Worm (Caenorhabditis elegans): Measurements from ENCODE around the gene fbxa-76.
"Not testable (repeated sequence)": the region's sequence is repeated elsewhere in the genome, so short reads cannot be mapped to it uniquely, and the experiment has no call there.

The fbxa-76 gene

DNA sequence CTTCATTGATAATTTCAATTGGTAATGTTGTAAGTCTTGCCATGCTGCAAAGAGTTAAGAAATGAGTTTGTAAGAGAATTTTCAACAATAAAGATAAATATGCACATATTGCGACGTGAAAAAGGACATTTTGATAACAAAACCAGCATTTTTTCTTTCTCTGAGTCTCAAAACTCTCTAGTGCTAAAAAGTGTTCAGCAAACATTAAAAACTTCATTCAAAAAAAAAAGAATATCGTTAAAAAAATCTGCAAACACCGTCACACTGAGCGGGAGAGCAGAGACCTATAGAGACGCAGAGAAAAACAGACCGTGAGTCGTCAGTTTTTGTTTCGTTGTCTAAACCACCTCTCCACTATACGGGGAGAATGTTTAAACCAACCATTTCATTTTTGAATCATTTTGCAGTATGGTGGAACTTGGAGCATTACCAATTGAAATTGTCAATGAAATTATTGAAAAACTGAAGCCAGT lies at the start of gene fbxa-76, which contains the start of gene fbxa-77:
Gene fbxa-76 (minus strand): TSS at position 51 of the 473 bp plus-strand sequence.
Gene fbxa-77 (plus strand): TSS at position 365 of the 473 bp plus-strand sequence.
- TF ChIP-seq unc-62 (GFP tag; optimal IDR thresholded peaks at IDR 0.05) = no peak

DNA sequence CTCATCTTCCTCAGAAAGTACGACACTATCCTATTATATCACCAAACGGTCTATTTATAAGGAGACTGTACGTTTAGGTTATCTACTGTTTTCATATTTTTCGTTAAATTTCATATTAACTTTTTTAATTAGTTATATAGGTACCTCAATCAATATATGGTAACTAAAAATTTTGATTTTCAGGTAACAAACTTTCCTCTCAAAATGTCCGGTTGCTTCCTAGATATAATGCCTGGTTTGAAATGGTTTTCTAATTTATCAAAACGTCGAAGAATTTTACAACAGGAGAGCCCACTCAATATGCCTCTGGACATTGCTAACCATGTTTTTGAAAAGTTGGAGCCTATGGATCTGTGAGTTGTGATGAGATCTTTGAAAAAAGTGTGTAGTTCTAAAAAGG lies 48.6 kb upstream of the fbxa-76 start, which contains the start of gene fbxa-28:
Gene fbxa-28 (plus strand): TSS at position 301 of the 400 bp plus-strand sequence.
- no peak for TF ChIP-seq unc-62 (GFP tag; optimal IDR thresholded peaks at IDR 0.05)

ce11 chrIII:1295149-1295716 lies 46.3 kb upstream of the fbxa-76 start, which contains the start of gene fbxa-35:
fbxa-35 (plus strand) TSS chrIII:1295666.
- TF ChIP-seq unc-62 (GFP tag; optimal IDR thresholded peaks at IDR 0.05) = no peak

ce11 chrIII:1293135-1293534 lies 44.2 kb upstream of the fbxa-76 start, which contains the start of gene fbxa-36:
fbxa-36 (minus strand) TSS chrIII:1293235.
- TF ChIP-seq unc-62 (GFP tag; optimal IDR thresholded peaks at IDR 0.05) = no peak

DNA sequence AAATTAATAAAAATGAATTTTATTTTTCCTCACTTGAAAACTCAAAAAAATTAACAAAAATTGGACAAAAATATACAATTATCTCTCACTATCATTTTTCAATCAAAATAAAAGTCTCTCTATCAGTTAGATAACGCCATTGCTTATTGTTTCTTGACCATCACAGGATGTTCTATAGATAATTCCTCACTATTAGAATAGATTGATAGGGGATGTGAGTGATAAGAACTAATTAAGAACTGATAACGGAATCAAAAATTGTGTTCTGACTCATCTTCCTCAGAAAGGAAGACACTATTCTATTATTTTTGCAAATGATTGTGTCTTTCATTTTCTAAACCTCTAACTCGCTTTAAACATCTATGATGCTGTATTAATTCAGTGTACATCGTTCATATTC lies 40.2 kb upstream of the fbxa-76 start:
- no peak for TF ChIP-seq unc-62 (GFP tag; optimal IDR thresholded peaks at IDR 0.05)

DNA sequence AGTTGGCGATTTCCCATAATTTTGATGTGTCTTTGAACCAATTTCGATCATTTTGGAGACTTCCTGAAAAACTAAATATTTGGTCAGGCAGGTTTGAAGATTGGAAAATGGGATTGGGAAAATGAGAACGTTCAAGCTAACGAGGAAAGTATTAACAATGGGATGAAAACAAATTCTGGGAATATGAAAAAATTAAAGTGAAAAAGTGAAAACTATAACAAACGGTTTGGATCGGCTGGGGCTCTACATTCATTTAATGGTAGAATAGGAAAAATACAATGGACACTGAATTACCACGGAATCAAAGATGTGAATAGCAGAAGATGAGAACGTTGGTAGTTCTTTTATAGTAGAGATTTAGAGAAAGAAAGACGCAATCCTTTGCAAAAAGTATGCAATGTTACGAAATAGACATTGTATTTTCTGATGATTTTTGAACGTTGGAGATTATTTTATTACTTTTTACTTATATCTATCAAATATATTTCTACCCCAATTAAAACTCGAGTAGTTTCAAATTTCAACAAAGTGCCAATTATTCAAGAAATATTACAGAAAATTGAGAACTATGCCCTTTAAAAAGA lies 39.6 kb upstream of the fbxa-76 start, which contains the start of gene fbxa-50:
Gene fbxa-50 (minus strand): TSS at position 51 of the 584 bp plus-strand sequence.
- TF ChIP-seq unc-62 (GFP tag; optimal IDR thresholded peaks at IDR 0.05) = no peak

DNA sequence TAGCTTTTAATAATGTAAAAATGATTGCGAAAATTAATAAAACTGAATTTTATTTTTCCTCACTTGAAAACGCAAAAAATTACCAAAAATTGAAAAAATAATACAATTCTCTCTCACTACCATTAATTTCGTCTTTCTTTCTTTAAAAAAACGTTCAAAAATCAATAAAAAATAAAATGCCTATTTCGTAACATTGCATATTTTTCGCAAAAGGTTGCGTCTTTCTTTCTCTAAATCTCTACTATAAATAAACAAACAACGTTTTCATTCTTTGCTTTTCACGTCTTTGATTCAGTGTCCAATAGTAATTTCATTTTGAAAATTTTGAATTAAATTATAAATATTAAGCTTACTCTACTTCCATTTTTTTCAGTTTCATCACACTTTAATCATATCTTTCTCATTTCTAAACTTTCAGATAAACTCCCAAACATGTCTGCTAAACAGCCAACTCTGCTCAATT lies 35.7 kb upstream of the fbxa-76 start, which contains the start of gene fbxa-37:
Gene fbxa-37 (plus strand): TSS at position 413 of the 463 bp plus-strand sequence.
- TF ChIP-seq unc-62 (GFP tag; optimal IDR thresholded peaks at IDR 0.05) = no peak

DNA sequence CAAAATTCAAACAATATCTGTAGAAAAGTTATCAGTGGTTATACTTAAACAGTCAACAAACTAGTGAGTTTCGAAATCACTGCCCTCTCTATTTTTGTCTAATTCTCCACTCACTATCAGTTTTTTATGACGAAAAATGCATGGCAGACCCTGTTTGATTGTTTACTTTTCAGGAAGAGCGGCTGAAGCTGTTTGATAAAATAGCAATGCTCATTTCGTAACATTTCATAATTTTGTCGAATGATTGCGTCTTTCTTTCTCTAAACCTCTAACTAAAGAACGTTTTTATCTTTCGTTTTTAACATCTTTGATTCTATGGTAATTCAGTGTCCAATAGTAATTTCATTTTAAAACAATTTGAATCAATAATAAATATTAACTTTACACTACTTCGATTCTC lies 30.2 kb upstream of the fbxa-76 start:
- TF ChIP-seq unc-62 (GFP tag; optimal IDR thresholded peaks at IDR 0.05) = no peak

- TF ChIP-seq unc-62 (GFP tag; optimal IDR thresholded peaks at IDR 0.05) = no peak
These were observed 26.6 kb upstream of the fbxa-76 start, which contains the start of gene fbxa-30 for ce11 chrIII:1275513-1275912. fbxa-30 (minus strand) TSS chrIII:1275613.

DNA sequence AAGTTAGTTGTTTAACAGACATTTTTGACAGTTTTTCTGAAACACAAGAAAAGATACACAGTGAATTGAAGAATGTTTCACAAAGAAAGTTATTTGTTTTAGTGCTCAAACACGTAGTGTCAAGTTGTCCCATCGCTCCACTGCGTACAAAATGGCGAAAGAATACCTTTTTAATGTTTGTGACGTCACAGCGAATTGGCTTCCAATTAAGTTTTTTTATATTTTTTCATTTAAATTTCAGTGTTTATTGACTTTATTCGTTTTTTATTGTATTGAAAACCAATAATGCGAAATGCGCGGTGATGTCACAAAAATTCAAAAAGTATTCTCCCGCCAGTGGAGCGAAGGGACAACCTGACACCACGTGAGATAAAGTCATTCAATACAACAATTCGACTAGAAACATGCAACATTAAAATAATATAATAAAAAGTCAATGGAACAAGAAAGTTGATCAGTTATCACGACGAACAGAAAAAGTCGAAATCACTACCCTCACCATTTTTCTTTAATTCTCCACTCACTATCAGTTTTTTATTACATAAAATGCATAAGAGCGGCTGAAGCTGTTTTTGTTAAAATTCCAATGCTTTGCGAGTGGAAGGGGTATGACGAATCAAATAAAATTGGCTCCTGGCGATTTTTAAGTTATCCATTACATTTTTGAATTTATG lies 24.8 kb upstream of the fbxa-76 start, which contains the start of gene fbxa-29:
Gene fbxa-29 (minus strand): TSS at position 51 of the 674 bp plus-strand sequence.
- TF ChIP-seq unc-62 (GFP tag; optimal IDR thresholded peaks at IDR 0.05) = no peak

- no peak for TF ChIP-seq unc-62 (GFP tag; optimal IDR thresholded peaks at IDR 0.05)
These were observed 22.5 kb upstream of the fbxa-76 start, which contains the start of gene fbxa-31 for ce11 chrIII:1271378-1271926. fbxa-31 (minus strand) TSS chrIII:1271428.

DNA sequence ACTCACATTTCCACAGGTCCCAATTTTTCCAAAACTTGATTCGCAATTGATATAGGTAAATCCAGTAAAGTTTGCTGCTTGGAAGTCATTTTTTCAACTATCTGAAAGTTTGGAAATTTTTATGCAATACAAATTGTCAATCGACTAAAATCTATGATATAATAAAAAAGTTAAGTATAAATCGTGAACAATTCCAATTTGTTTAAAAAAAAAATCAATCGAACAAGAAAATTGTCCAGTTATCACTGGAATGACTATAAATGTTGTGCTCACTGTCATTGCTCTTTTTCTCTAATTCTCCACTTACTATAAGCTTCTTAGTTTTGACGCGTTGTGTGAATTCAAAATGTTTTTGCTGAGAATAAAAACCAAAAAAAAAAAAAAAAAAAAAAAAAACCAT lies 20.2 kb upstream of the fbxa-76 start, which contains the start of gene fbxa-32:
Gene fbxa-32 (minus strand): TSS at position 101 of the 400 bp plus-strand sequence.
- TF ChIP-seq unc-62 (GFP tag; optimal IDR thresholded peaks at IDR 0.05) = no peak

ce11 chrIII:1266799-1267198 lies 17.8 kb upstream of the fbxa-76 start, which contains the start of gene fbxa-151:
fbxa-151 (minus strand) TSS chrIII:1266899.
- TF ChIP-seq unc-62 (GFP tag; optimal IDR thresholded peaks at IDR 0.05) = not testable (repeated sequence)

DNA sequence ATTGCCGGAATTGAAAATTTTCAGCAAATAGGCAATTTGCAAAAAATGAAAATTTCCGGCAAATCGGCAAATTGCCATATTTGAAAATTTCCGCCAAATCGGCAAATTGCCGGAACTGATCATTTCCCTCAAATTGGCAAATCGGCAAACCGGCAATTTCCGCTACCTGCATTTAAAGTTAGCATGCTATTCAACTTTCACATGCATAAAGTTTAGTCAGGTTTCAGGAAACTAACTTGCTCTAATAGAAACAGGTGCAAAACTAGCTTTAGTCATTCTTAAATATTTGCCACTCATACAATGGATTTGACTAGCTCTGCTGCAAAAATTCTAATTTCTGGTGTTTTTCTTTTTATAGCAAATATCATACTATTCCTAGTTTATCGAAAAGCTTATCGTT lies 14.7 kb upstream of the fbxa-76 start, which contains the start of gene srz-9:
Gene srz-9 (plus strand): TSS at position 301 of the 400 bp plus-strand sequence.
- TF ChIP-seq unc-62 (GFP tag; optimal IDR thresholded peaks at IDR 0.05) = not testable (repeated sequence)

DNA sequence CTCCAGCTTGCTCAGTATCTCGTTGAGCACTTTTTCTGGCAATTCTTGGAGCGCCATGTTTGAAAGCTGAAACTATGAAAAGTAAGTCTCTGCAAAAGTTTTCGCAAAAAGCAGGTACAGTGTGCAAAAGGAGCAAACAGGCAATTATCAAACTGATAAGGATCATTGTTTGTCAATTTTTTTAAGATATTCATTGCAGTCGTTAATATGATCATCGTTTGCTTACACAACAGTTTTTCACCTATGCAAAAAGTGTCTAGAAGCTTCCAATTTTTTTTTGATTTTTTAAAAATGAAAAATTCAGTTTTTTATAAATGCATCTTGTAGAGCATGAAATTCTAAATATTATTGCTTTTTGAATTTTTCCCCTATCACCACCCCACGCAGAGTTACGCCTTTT lies 9.4 kb upstream of the fbxa-76 start, which contains the start of gene fbxa-78:
Gene fbxa-78 (minus strand): TSS at position 101 of the 400 bp plus-strand sequence.
- not testable (repeated sequence) for TF ChIP-seq unc-62 (GFP tag; optimal IDR thresholded peaks at IDR 0.05)
